Worm (Caenorhabditis elegans): ENCODE measurements around the gene acl-7.

The acl-7 gene

DNA sequence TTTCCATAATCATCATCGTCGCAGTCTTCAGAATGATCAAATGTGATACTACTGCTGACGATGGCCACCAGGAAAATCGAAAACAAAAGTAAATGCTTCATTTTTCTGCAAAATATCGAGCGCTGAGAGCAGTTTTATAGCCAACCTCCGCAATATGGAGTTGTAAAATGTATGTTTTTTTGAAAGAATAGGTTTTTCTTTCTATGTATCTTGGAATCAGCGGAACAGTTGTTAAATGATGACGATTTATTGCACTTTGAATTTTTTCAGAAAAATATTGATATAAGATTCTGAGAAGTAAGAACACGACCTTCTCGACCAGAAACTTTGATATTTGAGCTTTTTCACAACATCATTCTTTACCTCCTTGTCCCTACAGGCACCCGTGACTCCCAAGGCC lies 12.6 kb upstream of the acl-7 start, which contains the start of gene Y46G5A.23:
Gene Y46G5A.23, minus strand, starts transcription at position 101 of the 400 bp plus-strand sequence.
- TF ChIP-seq skn-1 (tag; optimal IDR thresholded peaks at IDR 0.05), result no peak
- TF ChIP-seq nhr-90 (tag; optimal IDR thresholded peaks at IDR 0.05; ENCODE audit: poor library complexity), result no peak
- TF ChIP-seq dsc-1 (tag; optimal IDR thresholded peaks at IDR 0.05), result no peak
- TF ChIP-seq pag-3 (tag; optimal IDR thresholded peaks at IDR 0.05; ENCODE audit: borderline replicate concordance, insufficient read depth), result no peak
- no peak for TF ChIP-seq ztf-11 (tag; optimal IDR thresholded peaks at IDR 0.05)
- TF ChIP-seq ceh-90 (tag; optimal IDR thresholded peaks at IDR 0.05), result no peak
- no peak for TF ChIP-seq ceh-88 (GFP tag; IDR thresholded peaks at IDR 0.05)
- TF ChIP-seq lin-39 (tag; optimal IDR thresholded peaks at IDR 0.05), result no peak
- TF ChIP-seq mep-1 (tag; optimal IDR thresholded peaks at IDR 0.05), result no peak
- TF ChIP-seq unc-130 (tag; optimal IDR thresholded peaks at IDR 0.05), result no peak
- TF ChIP-seq blmp-1 (tag; optimal IDR thresholded peaks at IDR 0.05), result no peak
- no peak for TF ChIP-seq tbx-2 (tag; optimal IDR thresholded peaks at IDR 0.05)
- no peak for TF ChIP-seq nhr-11 (tag; optimal IDR thresholded peaks at IDR 0.05)
- no peak for TF ChIP-seq grh-1 (GFP tag; IDR thresholded peaks at IDR 0.05)
- no peak for TF ChIP-seq lin-15B (tag; optimal IDR thresholded peaks at IDR 0.05)
- TF ChIP-seq tlp-1 (tag; optimal IDR thresholded peaks at IDR 0.05), result no peak
- no peak for TF ChIP-seq aha-1 (tag; optimal IDR thresholded peaks at IDR 0.05)
- TF ChIP-seq hlh-4 (tag; optimal IDR thresholded peaks at IDR 0.05), result no peak

ce11 chrII:12826752-12827151 lies 10.5 kb upstream of the acl-7 start, which contains the start of gene Y46G5A.38:
Y46G5A.38 (plus strand) TSS chrII:12827052.
- TF ChIP-seq skn-1 (tag; optimal IDR thresholded peaks at IDR 0.05), result no peak
- TF ChIP-seq isw-1 (GFP tag; IDR thresholded peaks at IDR 0.05), result no peak
- TF ChIP-seq hlh-4 (tag; optimal IDR thresholded peaks at IDR 0.05), result no peak
- no peak for TF ChIP-seq unc-130 (tag; optimal IDR thresholded peaks at IDR 0.05)
- no peak for TF ChIP-seq pqm-1 (tag; optimal IDR thresholded peaks at IDR 0.05)
- TF ChIP-seq lin-14 (GFP tag; optimal IDR thresholded peaks at IDR 0.05), result no peak
- no peak for TF ChIP-seq ztf-11 (tag; optimal IDR thresholded peaks at IDR 0.05)
- no peak for TF ChIP-seq mef-2 (tag; optimal IDR thresholded peaks at IDR 0.05)
- TF ChIP-seq nhr-77 (tag; optimal IDR thresholded peaks at IDR 0.05), result no peak
- TF ChIP-seq xbp-1 (tag; optimal IDR thresholded peaks at IDR 0.05), result no peak
- TF ChIP-seq lin-15B (tag; optimal IDR thresholded peaks at IDR 0.05), result no peak
- no peak for TF ChIP-seq ceh-88 (GFP tag; IDR thresholded peaks at IDR 0.05)
- TF ChIP-seq hpl-2 (GFP tag; optimal IDR thresholded peaks at IDR 0.05), result no peak
- no peak for TF ChIP-seq sptf-1 (tag; optimal IDR thresholded peaks at IDR 0.05)
- no peak for TF ChIP-seq nhr-47 (tag; optimal IDR thresholded peaks at IDR 0.05)

DNA sequence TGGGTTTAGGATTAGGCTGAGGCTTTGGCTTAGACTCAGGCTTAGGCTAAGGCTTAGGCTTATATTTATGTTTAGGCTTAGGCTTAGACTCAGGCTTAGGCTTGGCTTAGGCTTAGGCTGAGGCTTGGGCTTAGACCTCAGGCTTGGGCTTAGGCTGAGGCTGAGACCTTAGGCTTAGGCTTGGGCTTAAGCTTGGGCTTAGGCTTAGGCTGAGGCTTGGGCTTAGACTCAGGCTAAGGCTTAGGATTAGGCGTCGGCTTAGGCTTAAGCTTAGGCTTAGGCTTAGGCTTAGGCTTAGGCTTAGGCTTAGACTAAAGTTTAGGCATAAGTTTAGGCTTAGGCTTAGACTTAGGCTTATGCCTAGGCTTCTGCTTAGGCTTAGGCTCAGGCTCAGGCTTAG lies 8.2 kb upstream of the acl-7 start:
- TF ChIP-seq unc-30 (tag; optimal IDR thresholded peaks at IDR 0.05) (no peak), zag-1 (tag; optimal IDR thresholded peaks at IDR 0.05) (no peak)

DNA sequence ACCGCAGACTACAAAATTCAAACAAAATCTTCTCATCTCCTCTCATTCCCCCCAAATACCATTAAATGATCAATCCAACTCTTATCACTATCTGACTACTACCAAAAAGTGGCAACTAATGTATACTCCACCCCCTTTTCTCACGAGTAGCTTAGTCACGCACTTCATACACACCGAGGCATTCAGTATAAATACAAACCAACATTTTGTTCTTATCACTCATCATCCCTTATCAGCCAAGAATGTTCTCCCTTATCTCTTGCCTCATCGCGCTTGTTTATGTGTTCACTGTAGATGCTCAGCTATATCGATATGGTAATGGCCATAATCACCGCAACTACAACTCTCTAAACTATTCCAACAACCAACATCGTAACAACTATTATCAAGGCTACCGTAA lies 7.2 kb upstream of the acl-7 start, which contains the start of gene Y46G5A.36:
Gene Y46G5A.36, plus strand, starts transcription at position 243 of the 400 bp plus-strand sequence.
- TF ChIP-seq aha-1 (tag; optimal IDR thresholded peaks at IDR 0.05) (no peak), elt-2 (tag; optimal IDR thresholded peaks at IDR 0.05) (peak; percentile 71), elt-3 (tag; optimal IDR thresholded peaks at IDR 0.05) (peak in 1 of 6 experiments; percentile 15), unc-30 (tag; optimal IDR thresholded peaks at IDR 0.05) (no peak)

DNA sequence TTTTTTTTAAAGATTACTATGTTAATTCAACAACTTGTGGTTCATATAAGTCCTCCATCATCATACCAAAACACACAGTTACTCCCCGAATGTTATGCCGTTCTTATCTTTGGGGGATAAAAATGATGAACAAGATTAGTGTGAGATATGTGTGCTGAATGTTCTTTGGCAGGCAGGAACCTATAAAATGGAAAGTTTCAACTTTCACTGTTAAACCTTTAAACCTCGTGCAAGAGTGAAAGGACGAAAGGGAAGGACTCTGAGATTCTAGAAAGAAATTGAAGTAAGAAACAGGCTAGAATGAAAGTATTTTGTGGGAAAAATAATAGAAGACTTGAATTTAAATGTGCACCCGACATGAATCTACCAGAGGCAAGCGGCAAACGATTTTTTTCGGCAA lies 3.7 kb upstream of the acl-7 start:
- no peak for TF ChIP-seq pqm-1 (tag; optimal IDR thresholded peaks at IDR 0.05)
- TF ChIP-seq blmp-1 (tag; optimal IDR thresholded peaks at IDR 0.05), result peak; percentile 68

ce11 chrII:12818488-12818887 lies 2.2 kb upstream of the acl-7 start, which contains the start of gene Y46G5A.22:
Y46G5A.22 (minus strand) TSS chrII:12818588.
- TF ChIP-seq egl-27 (tag; optimal IDR thresholded peaks at IDR 0.05) (no peak), unc-62 (GFP tag; optimal IDR thresholded peaks at IDR 0.05) (no peak), nhr-19 (GFP tag; conservative IDR thresholded peaks at IDR 0.05) (no peak), ama-1 (optimal IDR thresholded peaks at IDR 0.05) (no peak), lir-3 (tag; optimal IDR thresholded peaks at IDR 0.05; ENCODE audit: poor library complexity) (no peak), nhr-47 (tag; optimal IDR thresholded peaks at IDR 0.05) (no peak), C34B4.2 (tag; optimal IDR thresholded peaks at IDR 0.05) (no peak), dsc-1 (tag; optimal IDR thresholded peaks at IDR 0.05) (no peak), zag-1 (tag; optimal IDR thresholded peaks at IDR 0.05) (no peak), ces-1 (GFP tag; optimal IDR thresholded peaks at IDR 0.05) (no peak), isw-1 (GFP tag; IDR thresholded peaks at IDR 0.05) (no peak), mep-1 (tag; optimal IDR thresholded peaks at IDR 0.05) (no peak), skn-1 (tag; optimal IDR thresholded peaks at IDR 0.05) (no peak)
